Worm (Caenorhabditis elegans): ENCODE measurements around the gene Y43F8C.11.

DNA sequence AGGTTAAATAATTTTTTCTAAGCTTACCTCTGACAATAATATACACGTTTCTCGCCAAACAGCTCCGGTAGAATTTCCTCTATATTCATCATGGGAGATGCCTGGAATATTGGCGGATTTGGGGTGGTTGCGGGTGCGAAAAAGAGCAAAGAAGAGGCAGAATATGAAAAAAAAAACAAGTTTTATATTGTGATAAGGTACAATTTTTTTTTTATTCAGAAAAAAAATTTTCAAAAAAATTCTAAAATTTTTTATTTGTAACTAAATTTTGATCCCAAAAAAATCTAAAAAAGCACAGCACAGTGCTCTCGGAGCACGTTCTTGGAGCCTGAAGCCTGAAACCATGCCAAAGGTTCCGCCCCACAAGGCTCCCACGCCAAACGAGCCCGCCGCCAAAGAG lies 14.9 kb upstream of the Y43F8C.11 start, which contains the start of gene dmd-3:
- TF ChIP-seq ztf-11 (tag; optimal IDR thresholded peaks at IDR 0.05) (no peak), nhr-237 (tag; optimal IDR thresholded peaks at IDR 0.05) (no peak), skn-1 (tag; optimal IDR thresholded peaks at IDR 0.05) (no peak), nhr-23 (tag; optimal IDR thresholded peaks at IDR 0.05) (no peak), snpc-4 (tag; optimal IDR thresholded peaks at IDR 0.05) (no peak), fos-1 (tag; optimal IDR thresholded peaks at IDR 0.05) (no peak), unc-62 (GFP tag; optimal IDR thresholded peaks at IDR 0.05) (no peak), jun-1 (tag; optimal IDR thresholded peaks at IDR 0.05) (no peak), egl-27 (tag; optimal IDR thresholded peaks at IDR 0.05) (no peak), nhr-25 (tag; optimal IDR thresholded peaks at IDR 0.05) (no peak), ceh-9 (tag; optimal IDR thresholded peaks at IDR 0.05) (no peak), ama-1 (optimal IDR thresholded peaks at IDR 0.05) (no peak)
